Worm (Caenorhabditis elegans) whole organism, L4 larva: ENCODE measurements around the gene srz-64.

Experiments
- D1046.2 ChIP-seq: fragments of 200-800 bp; sonication (Bioruptor generic); IDR thresholded peaks from 2 replicates; pipeline ENCODE4 v1.3.6; 2022; ENCODE audit warnings: missing genetic modification characterization, missing compliant biosample characterization
- F26F4.8 ChIP-seq: fragments of 200-800 bp; sonication (Bioruptor generic); conservative IDR thresholded peaks from 2 replicates; pipeline ENCODE4 v1.3.6; 2022; ENCODE audit warnings: missing genetic modification characterization, missing compliant biosample characterization
- F49E8.2 ChIP-seq: sonication (generic microtip); optimal IDR thresholded peaks from 2 replicates; lab custom pipeline; 2016; ENCODE audit warnings: missing compliant biosample characterization, mild to moderate bottlenecking, missing genetic modification characterization, borderline replicate concordance
- R02D3.7 ChIP-seq: fragments of 150-350 bp; sonication (generic microtip); optimal IDR thresholded peaks from 3 replicates; lab custom pipeline; 2014; ENCODE audit warnings: missing biosample characterization, missing genetic modification characterization
- Y48G9A.11 ChIP-seq: fragments of 200-800 bp; sonication (Bioruptor generic); IDR thresholded peaks from 2 replicates; pipeline ENCODE4 v1.3.6; 2022; ENCODE audit warnings: missing genetic modification reagents, missing genetic modification characterization, missing compliant biosample characterization
- aha-1 ChIP-seq: fragments of 150-350 bp; peaks from one replicate; lab custom pipeline; 2014; ENCODE audit warnings: missing biosample characterization, missing genetic modification characterization
- ceh-28 ChIP-seq: fragments of 150-350 bp; optimal IDR thresholded peaks from 2 replicates; lab custom pipeline; 2014; ENCODE audit warnings: missing biosample characterization, missing genetic modification reagents, missing genetic modification characterization
- ceh-32 ChIP-seq: sonication (generic microtip); optimal IDR thresholded peaks from 2 replicates; lab custom pipeline; 2016; ENCODE audit warnings: mild to moderate bottlenecking, missing genetic modification characterization, missing compliant biosample characterization; ENCODE audit not compliant: poor library complexity
- ceh-44 ChIP-seq: fragments of 200-800 bp; sonication (Bioruptor generic); IDR thresholded peaks from 2 replicates; pipeline ENCODE4 v1.3.6; 2022; ENCODE audit warnings: missing genetic modification reagents, missing genetic modification characterization, missing compliant biosample characterization
- ctbp-1 ChIP-seq: fragments of 200-800 bp; sonication (Bioruptor generic); IDR thresholded peaks from 2 replicates; pipeline ENCODE4 v1.3.6; 2022; ENCODE audit warnings: missing genetic modification reagents, missing genetic modification characterization, missing compliant biosample characterization
- daf-19 ChIP-seq: fragments of 200-800 bp; sonication (Bioruptor generic); conservative IDR thresholded peaks from 2 replicates; pipeline ENCODE4 v1.3.6; 2022; ENCODE audit warnings: missing genetic modification characterization, missing compliant biosample characterization
- daf-8 ChIP-seq: fragments of 200-800 bp; sonication (Bioruptor generic); IDR thresholded peaks from 2 replicates; pipeline ENCODE4 v1.3.6; 2022; ENCODE audit warnings: missing genetic modification characterization, missing compliant biosample characterization
- dmd-6 ChIP-seq: fragments of 200-800 bp; sonication (Bioruptor generic); IDR thresholded peaks from 2 replicates; pipeline ENCODE4 v1.3.6; 2022; ENCODE audit warnings: missing genetic modification reagents, missing genetic modification characterization, missing compliant biosample characterization
- dmd-8 ChIP-seq: fragments of 200-800 bp; sonication (Bioruptor generic); IDR thresholded peaks from 2 replicates; pipeline ENCODE4 v1.3.6; 2022; ENCODE audit warnings: missing genetic modification characterization, missing compliant biosample characterization
- dmd-9 ChIP-seq: fragments of 200-800 bp; sonication (Bioruptor generic); IDR thresholded peaks from 2 replicates; pipeline ENCODE4 v1.3.6; 2022; ENCODE audit warnings: missing genetic modification reagents, missing genetic modification characterization, missing compliant biosample characterization
- dve-1 ChIP-seq: sonication (generic microtip); optimal IDR thresholded peaks from 2 replicates; lab custom pipeline; 2017; ENCODE audit warnings: antibody characterized with exemption, mild to moderate bottlenecking, missing genetic modification characterization, missing compliant biosample characterization; ENCODE audit not compliant: insufficient read depth
- egl-27 ChIP-seq: sonication (generic microtip); optimal IDR thresholded peaks from 3 replicates; lab custom pipeline; 2017; ENCODE audit warnings: missing biosample characterization, missing genetic modification reagents, missing genetic modification characterization
- hlh-11 ChIP-seq: fragments of 200-800 bp; sonication (Bioruptor generic); optimal IDR thresholded peaks from 2 replicates; lab custom pipeline; 2018; ENCODE audit warnings: mild to moderate bottlenecking, missing genetic modification characterization, missing compliant biosample characterization
- hmg-1.1 ChIP-seq: fragments of 200-800 bp; sonication (Bioruptor generic); IDR thresholded peaks from 2 replicates; pipeline ENCODE4 v1.3.6; 2022; ENCODE audit warnings: missing genetic modification reagents, missing genetic modification characterization, missing compliant biosample characterization
- jun-1 ChIP-seq: fragments of 150-350 bp; optimal IDR thresholded peaks from 2 replicates; lab custom pipeline; 2014; ENCODE audit warnings: missing biosample characterization, missing genetic modification reagents, missing genetic modification characterization
- lim-7 ChIP-seq: fragments of 200-800 bp; sonication (Bioruptor generic); IDR thresholded peaks from 2 replicates; pipeline ENCODE4 v1.3.6; 2022; ENCODE audit warnings: missing genetic modification characterization, missing compliant biosample characterization
- lin-13 ChIP-seq: fragments of 150-350 bp; optimal IDR thresholded peaks from 2 replicates; lab custom pipeline; 2014; ENCODE audit warnings: missing biosample characterization, missing genetic modification reagents, missing genetic modification characterization
- lir-3 ChIP-seq: sonication (generic microtip); optimal IDR thresholded peaks from 2 replicates; lab custom pipeline; 2016; ENCODE audit warnings: mild to moderate bottlenecking, missing genetic modification characterization, missing compliant biosample characterization
- lsy-2 ChIP-seq, 2 experiments: fragments of 150-350 bp in 1 of 2; sonication (generic microtip) in 1 of 2; optimal IDR thresholded peaks; 2 replicates each; lab custom pipeline; 2014 to 2017; ENCODE audit warnings: missing biosample characterization in 2 of 2, missing genetic modification characterization in 2 of 2
- madf-5 ChIP-seq, 2 experiments: fragments of 200-800 bp; sonication (Bioruptor generic); IDR thresholded peaks; 2 replicates each; pipeline ENCODE4 v1.3.6; 2022; ENCODE audit warnings: missing compliant biosample characterization in 2 of 2, missing genetic modification characterization in 2 of 2
- madf-9 ChIP-seq: fragments of 200-800 bp; sonication (Bioruptor generic); conservative IDR thresholded peaks from 2 replicates; pipeline ENCODE4 v1.3.6; 2022; ENCODE audit warnings: missing genetic modification reagents, missing genetic modification characterization, missing compliant biosample characterization
- mdl-1 ChIP-seq, 2 experiments: fragments of 150-350 bp in 1 of 2; sonication (generic microtip) in 1 of 2; optimal IDR thresholded peaks; 2 replicates each; lab custom pipeline; 2014 to 2017; ENCODE audit warnings: missing biosample characterization in 2 of 2, missing genetic modification characterization in 2 of 2
- mep-1 ChIP-seq: fragments of 150-350 bp; sonication (generic microtip); optimal IDR thresholded peaks from 3 replicates; lab custom pipeline; 2014; ENCODE audit warnings: missing biosample characterization, missing genetic modification characterization
- mes-2 ChIP-seq: sonication (generic microtip); optimal IDR thresholded peaks from 2 replicates; lab custom pipeline; 2016; ENCODE audit warnings: missing genotype, mild to moderate bottlenecking, missing genetic modification characterization, missing compliant biosample characterization; ENCODE audit not compliant: poor library complexity, severe bottlenecking
- mxl-3 ChIP-seq: fragments of 200-800 bp; sonication (Bioruptor generic); optimal IDR thresholded peaks from 2 replicates; lab custom pipeline; 2018; ENCODE audit warnings: mild to moderate bottlenecking, missing genetic modification characterization, missing compliant biosample characterization
- nhr-10 ChIP-seq: fragments of 150-350 bp; optimal IDR thresholded peaks from 2 replicates; lab custom pipeline; 2014; ENCODE audit warnings: missing biosample characterization, missing genetic modification characterization
- nhr-11 ChIP-seq: fragments of 150-350 bp; optimal IDR thresholded peaks from 2 replicates; lab custom pipeline; 2014; ENCODE audit warnings: missing biosample characterization, missing genetic modification characterization
- nhr-25 ChIP-seq: sonication (generic microtip); optimal IDR thresholded peaks from 2 replicates; lab custom pipeline; 2017; ENCODE audit warnings: missing genetic modification characterization, mild to moderate bottlenecking, missing compliant biosample characterization, antibody characterized with exemption, moderate library complexity, borderline replicate concordance; ENCODE audit not compliant: insufficient read depth
- nhr-28 ChIP-seq: fragments of 150-350 bp; optimal IDR thresholded peaks from 2 replicates; lab custom pipeline; 2014; ENCODE audit warnings: missing biosample characterization, missing genetic modification characterization
- nhr-41 ChIP-seq: fragments of 200-800 bp; sonication (Bioruptor generic); IDR thresholded peaks from 2 replicates; pipeline ENCODE4 v1.3.6; 2022; ENCODE audit warnings: missing genetic modification reagents, missing genetic modification characterization, missing compliant biosample characterization
- nhr-76 ChIP-seq: fragments of 150-350 bp; optimal IDR thresholded peaks from 2 replicates; lab custom pipeline; 2014; ENCODE audit warnings: missing biosample characterization, missing genetic modification characterization
- nhr-77 ChIP-seq: fragments of 150-350 bp; optimal IDR thresholded peaks from 2 replicates; lab custom pipeline; 2014; ENCODE audit warnings: missing biosample characterization, missing genetic modification characterization
- pha-4 ChIP-seq, 2 experiments: fragments of 150-350 bp in 1 of 2; fragments of 200-800 bp in 1 of 2; sonication (Bioruptor generic) in 1 of 2; IDR thresholded peaks in 1 of 2; optimal IDR thresholded peaks in 1 of 2; 2 replicates each; pipeline versions ENCODE4 v1.3.6 to Lab custom; 2014 to 2022; ENCODE audit warnings: missing genetic modification characterization in 2 of 2, missing genetic modification reagents in 2 of 2, missing biosample characterization in 1 of 2, missing compliant biosample characterization in 1 of 2
- php-3 ChIP-seq: fragments of 200-800 bp; sonication (Bioruptor generic); IDR thresholded peaks from 2 replicates; pipeline ENCODE4 v1.3.6; 2022; ENCODE audit warnings: missing genetic modification reagents, missing genetic modification characterization, missing compliant biosample characterization
- pqm-1 ChIP-seq: sonication (generic microtip); optimal IDR thresholded peaks from 2 replicates; lab custom pipeline; 2017; ENCODE audit warnings: missing biosample characterization, missing genetic modification characterization
- skn-1 ChIP-seq: fragments of 150-350 bp; optimal IDR thresholded peaks from 2 replicates; lab custom pipeline; 2014; ENCODE audit warnings: missing biosample characterization, missing genetic modification characterization
- snpc-1.2 ChIP-seq: fragments of 200-800 bp; sonication (Bioruptor generic); IDR thresholded peaks from 2 replicates; pipeline ENCODE4 v1.3.6; 2022; ENCODE audit warnings: missing genetic modification reagents, missing genetic modification characterization, missing compliant biosample characterization
- snpc-4 ChIP-seq: fragments of 150-350 bp; optimal IDR thresholded peaks from 2 replicates; lab custom pipeline; 2014; ENCODE audit warnings: missing biosample characterization, missing genetic modification characterization
- spr-1 ChIP-seq: sonication (generic microtip); optimal IDR thresholded peaks from 2 replicates; lab custom pipeline; 2016; ENCODE audit warnings: mild to moderate bottlenecking, missing genetic modification characterization, missing compliant biosample characterization
- tra-1 ChIP-seq: fragments of 200-800 bp; sonication (Bioruptor generic); IDR thresholded peaks from 2 replicates; pipeline ENCODE4 v1.3.6; 2022; ENCODE audit warnings: missing genetic modification reagents, missing genetic modification characterization, missing compliant biosample characterization
- unc-130 ChIP-seq: sonication (generic microtip); optimal IDR thresholded peaks from 2 replicates; lab custom pipeline; 2016; ENCODE audit warnings: missing genetic modification reagents, missing genetic modification characterization, missing compliant biosample characterization
- vab-7 ChIP-seq: fragments of 200-800 bp; sonication (Bioruptor generic); IDR thresholded peaks from 2 replicates; pipeline ENCODE4 v1.3.6; 2022; ENCODE audit warnings: missing genetic modification reagents, missing genetic modification characterization, missing compliant biosample characterization
- zag-1 ChIP-seq: fragments of 150-350 bp; optimal IDR thresholded peaks from 2 replicates; lab custom pipeline; 2014; ENCODE audit warnings: missing biosample characterization, missing genetic modification characterization
- zfp-3 ChIP-seq: fragments of 200-800 bp; sonication (Bioruptor generic); conservative IDR thresholded peaks from 2 replicates; pipeline ENCODE4 v1.3.6; 2022; ENCODE audit warnings: missing genetic modification reagents, missing genetic modification characterization, missing compliant biosample characterization

Gene srz-64

DNA sequence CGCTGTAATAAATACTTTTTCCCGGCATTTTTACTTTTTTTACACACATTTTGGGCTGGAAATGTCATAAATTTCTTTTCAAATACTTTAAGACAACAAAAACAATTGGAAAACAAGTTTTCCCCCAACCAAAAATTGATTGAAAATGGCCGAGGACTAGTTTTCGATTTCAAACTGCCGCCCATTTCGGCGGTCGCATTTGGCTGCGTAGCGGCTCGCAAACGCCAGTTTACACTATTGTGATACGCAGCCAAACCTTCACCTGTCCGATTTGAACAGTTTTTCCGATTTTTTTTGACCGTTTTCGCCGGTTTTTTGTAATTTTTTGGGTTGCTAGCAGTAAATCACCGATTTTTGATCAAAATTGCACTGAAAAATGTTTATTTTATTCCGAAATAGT lies 27.4 kb upstream of the srz-64 start (continued):
- 0 out of 2 replicates have a peak, but pooled peaks have one; percentile 59 for TF ChIP-seq nhr-41 (GFP tag; lab: Robert Waterston, UW)
- peak; percentile 82 for TF ChIP-seq nhr-10 (tag; lab: Kevin White, UChicago)
- TF ChIP-seq vab-7 (GFP tag; lab: Robert Waterston, UW), result peak; percentile 92
- peak; percentile 98 for TF ChIP-seq mep-1 (tag; lab: Kevin White, UChicago)
- no peak for TF ChIP-seq egl-27 (tag; lab: Kevin White, UChicago)
- peak; percentile 19 to 67 for TF ChIP-seq mdl-1 (tag; optimal IDR thresholded peaks at IDR 0.05; lab: Kevin White, UChicago)
- TF ChIP-seq F26F4.8, result no peak
- TF ChIP-seq dmd-9 (GFP tag; lab: Robert Waterston, UW), result peak; percentile 83
- TF ChIP-seq ceh-32 (tag; lab: Kevin White, UChicago), result no peak
- peak; percentile 93 for TF ChIP-seq spr-1
- peak; percentile 99 for TF ChIP-seq dve-1 (tag; lab: Kevin White, UChicago)
- no peak for TF ChIP-seq ceh-28 (tag; lab: Kevin White, UChicago)
- TF ChIP-seq R02D3.7 (tag; lab: Kevin White, UChicago), result no peak
- TF ChIP-seq zfp-3 (GFP tag; lab: Robert Waterston, UW), result peak; percentile 96
- peak; percentile 99 for TF ChIP-seq aha-1 (tag; lab: Kevin White, UChicago)
- TF ChIP-seq snpc-4 (tag; lab: Kevin White, UChicago), result peak; percentile 20
- peak; percentile 1 for TF ChIP-seq lir-3 (tag; lab: Kevin White, UChicago)
- peak; percentile 93 for TF ChIP-seq nhr-25 (tag; lab: Kevin White, UChicago)
- TF ChIP-seq madf-5 (GFP tag; IDR thresholded peaks at IDR 0.05; lab: Robert Waterston, UW), result peak; percentile 66 to 92; a peak in 2 of 4 replicates
- no peak for TF ChIP-seq zag-1 (tag; lab: Kevin White, UChicago)
- peak; percentile 95 for TF ChIP-seq unc-130 (GFP tag; lab: Kevin White, UChicago)
- TF ChIP-seq nhr-28 (tag; lab: Kevin White, UChicago), result peak; percentile 95
- TF ChIP-seq jun-1 (tag; lab: Kevin White, UChicago), result peak; percentile 82
- peak; percentile 93 for TF ChIP-seq Y48G9A.11 (GFP tag; lab: Robert Waterston, UW)
- TF ChIP-seq lin-13 (GFP tag; lab: Kevin White, UChicago), result peak; percentile 98
- peak; percentile 90 for TF ChIP-seq F49E8.2 (tag; lab: Kevin White, UChicago)
- TF ChIP-seq skn-1 (tag; lab: Kevin White, UChicago), result no peak
- TF ChIP-seq pqm-1, result peak; percentile 40
- TF ChIP-seq mes-2 (tag; lab: Kevin White, UChicago), result peak; percentile 98
- TF ChIP-seq dmd-8 (GFP tag; lab: Robert Waterston, UW), result peak; percentile 50; the same call in 1 of the 2 replicates
- peak; percentile 71 for TF ChIP-seq lim-7 (GFP tag; lab: Robert Waterston, UW)
- peak; percentile 95 for TF ChIP-seq tra-1 (GFP tag; lab: Robert Waterston, UW)
- peak; percentile 92 for TF ChIP-seq nhr-11 (tag; lab: Kevin White, UChicago)
- peak; percentile 83 to 97 for TF ChIP-seq lsy-2 (tag; optimal IDR thresholded peaks at IDR 0.05; lab: Kevin White, UChicago)
- TF ChIP-seq nhr-77 (tag; lab: Kevin White, UChicago), result peak; percentile 97
- TF ChIP-seq ceh-44 (GFP tag; lab: Robert Waterston, UW), result peak; percentile 81
- peak; percentile 80 for TF ChIP-seq snpc-1.2 (GFP tag; lab: Robert Waterston, UW)
- peak; percentile 90 for TF ChIP-seq D1046.2 (GFP tag; lab: Robert Waterston, UW)
- TF ChIP-seq pha-4 (GFP tag; IDR thresholded peaks at IDR 0.05; lab: Robert Waterston, UW), result peak; percentile 95
- TF ChIP-seq pha-4 (tag; optimal IDR thresholded peaks at IDR 0.05; lab: Kevin White, UChicago), result peak; percentile 7

- TF ChIP-seq madf-9 (no peak), ctbp-1 (GFP tag; lab: Robert Waterston, UW) (no peak), php-3 (GFP tag; lab: Robert Waterston, UW) (no peak), mxl-3 (GFP tag; lab: Kevin White, UChicago) (peak; percentile 87), tra-1 (GFP tag; lab: Robert Waterston, UW) (peak; percentile 58; the same call in 1 of the 2 replicates), nhr-11 (tag; lab: Kevin White, UChicago) (no peak), daf-19 (GFP tag; lab: Robert Waterston, UW) (no peak), mdl-1 (tag; optimal IDR thresholded peaks at IDR 0.05; lab: Kevin White, UChicago) (peak in 1 of 2 experiments; percentile 54), hmg-1.1 (GFP tag; lab: Robert Waterston, UW) (no peak), zag-1 (tag; lab: Kevin White, UChicago) (no peak), dmd-8 (GFP tag; lab: Robert Waterston, UW) (no peak), hlh-11 (tag; lab: Kevin White, UChicago) (peak; percentile 61), vab-7 (GFP tag; lab: Robert Waterston, UW) (no peak), nhr-10 (tag; lab: Kevin White, UChicago) (no peak), dve-1 (tag; lab: Kevin White, UChicago) (no peak), dmd-6 (GFP tag; lab: Robert Waterston, UW) (peak; percentile 77), nhr-76 (tag; lab: Kevin White, UChicago) (no peak), daf-8 (GFP tag; lab: Robert Waterston, UW) (no peak)
These were observed 22.2 kb upstream of the srz-64 start for ce11 chrII:1315245-1315644.
